Fruit fly (Drosophila melanogaster) whole organism, embryonic: ENCODE results near the gene Uba5.

Experiments used
- Atf-2 ChIP-seq: fragments of 200-800 bp; sonication (Bioruptor generic); optimal IDR thresholded peaks from 2 replicates; lab custom pipeline; 2016; ENCODE audit warnings: missing biosample characterization, missing genetic modification characterization
- CG12659 ChIP-seq: fragments of 200-800 bp; sonication (Bioruptor generic); optimal IDR thresholded peaks from 3 replicates; lab custom pipeline; 2017; ENCODE audit warnings: mild to moderate bottlenecking, missing biosample characterization, missing genetic modification reagents, missing genetic modification characterization
- CG12744 ChIP-seq: fragments of 200-800 bp; sonication (Bioruptor generic); optimal IDR thresholded peaks from 2 replicates; lab custom pipeline; 2016; ENCODE audit warnings: missing biosample characterization, missing genetic modification characterization
- CG13123 ChIP-seq: fragments of 200-800 bp; sonication (Bioruptor generic); optimal IDR thresholded peaks from 2 replicates; lab custom pipeline; 2016; ENCODE audit warnings: missing biosample characterization, missing genetic modification characterization
- CG13894 ChIP-seq: fragments of 200-800 bp; sonication (Bioruptor generic); optimal IDR thresholded peaks from 3 replicates; lab custom pipeline; 2018; ENCODE audit warnings: missing biosample characterization, mild to moderate bottlenecking, missing genetic modification characterization, moderate library complexity
- CG18619 ChIP-seq: fragments of 200-800 bp; sonication (Bioruptor generic); optimal IDR thresholded peaks from 3 replicates; lab custom pipeline; 2017; ENCODE audit warnings: missing biosample characterization, mild to moderate bottlenecking, missing genetic modification characterization
- CG30020 ChIP-seq: fragments of 200-800 bp; optimal IDR thresholded peaks from 2 replicates; lab custom pipeline; 2019; ENCODE audit warnings: missing biosample characterization, mild to moderate bottlenecking, missing genetic modification characterization, moderate library complexity
- CG3065 ChIP-seq: fragments of 200-800 bp; sonication (Bioruptor generic); optimal IDR thresholded peaks from 2 replicates; lab custom pipeline; 2016; ENCODE audit warnings: missing biosample characterization, missing genetic modification characterization
- CG34376 ChIP-seq: fragments of 200-800 bp; sonication (Bioruptor generic); optimal IDR thresholded peaks from 2 replicates; lab custom pipeline; 2018; ENCODE audit warnings: missing biosample characterization, mild to moderate bottlenecking, missing genetic modification characterization
- CG3838 ChIP-seq: fragments of 200-800 bp; sonication (Bioruptor generic); optimal IDR thresholded peaks from 3 replicates; lab custom pipeline; 2016; ENCODE audit warnings: missing biosample characterization, missing genetic modification characterization
- CG5953 ChIP-seq: fragments of 200-800 bp; sonication (Bioruptor generic); IDR thresholded peaks from 2 replicates; pipeline ENCODE4 v1.3.6; 2022; ENCODE audit warnings: missing biosample characterization, missing genetic modification characterization
- CG7987 ChIP-seq: fragments of 200-800 bp; sonication (Bioruptor generic); optimal IDR thresholded peaks from 2 replicates; lab custom pipeline; 2018; ENCODE audit warnings: missing biosample characterization, mild to moderate bottlenecking, missing genetic modification characterization, moderate library complexity
- CG8359 ChIP-seq: fragments of 200-800 bp; sonication (Bioruptor generic); optimal IDR thresholded peaks from 2 replicates; lab custom pipeline; 2017; ENCODE audit warnings: missing biosample characterization, mild to moderate bottlenecking, missing genetic modification characterization, borderline replicate concordance
- CG9609 ChIP-seq: fragments of 200-800 bp; sonication (Bioruptor generic); optimal IDR thresholded peaks from 3 replicates; lab custom pipeline; 2016; ENCODE audit warnings: missing biosample characterization, missing genetic modification characterization
- CG9876 ChIP-seq: fragments of 200-800 bp; sonication (Bioruptor generic); optimal IDR thresholded peaks from 2 replicates; lab custom pipeline; 2016; ENCODE audit warnings: missing biosample characterization, missing genetic modification characterization
- CkIIα-i1 ChIP-seq: fragments of 200-800 bp; sonication (Bioruptor generic); IDR thresholded peaks from 2 replicates; pipeline ENCODE4 v1.3.6; 2022; ENCODE audit warnings: missing biosample characterization, missing genetic modification characterization
- CoRest ChIP-seq: fragments of 200-800 bp; sonication (Bioruptor generic); optimal IDR thresholded peaks from 3 replicates; lab custom pipeline; 2018; ENCODE audit warnings: missing biosample characterization, mild to moderate bottlenecking, missing genetic modification characterization, moderate library complexity
- Dfd ChIP-seq, 2 experiments: fragments of >200 bp; optimal IDR thresholded peaks; 2 replicates each; lab custom pipeline; 2017; ENCODE audit warnings: missing biosample characterization in 2 of 2, missing genetic modification characterization in 2 of 2
- Dp ChIP-seq: fragments of 200-800 bp; sonication (Bioruptor generic); optimal IDR thresholded peaks from 2 replicates; lab custom pipeline; 2018; ENCODE audit warnings: missing biosample characterization, mild to moderate bottlenecking, missing genetic modification characterization, moderate library complexity
- Ets97D ChIP-seq: fragments of 200-800 bp; sonication (Bioruptor generic); optimal IDR thresholded peaks from 3 replicates; lab custom pipeline; 2016; ENCODE audit warnings: missing biosample characterization, missing genetic modification characterization
- Hmr ChIP-seq: fragments of 200-800 bp; sonication (Bioruptor generic); optimal IDR thresholded peaks from 3 replicates; lab custom pipeline; 2017; ENCODE audit warnings: mild to moderate bottlenecking, missing biosample characterization, missing genetic modification reagents, missing genetic modification characterization
- Hr3 ChIP-seq: fragments of 200-800 bp; sonication (Bioruptor generic); optimal IDR thresholded peaks from 3 replicates; lab custom pipeline; 2016; ENCODE audit warnings: missing biosample characterization, missing genetic modification characterization
- MBD-R2 ChIP-seq: fragments of 200-800 bp; sonication (Bioruptor generic); IDR thresholded peaks from 2 replicates; pipeline ENCODE4 v1.3.6; 2022; ENCODE audit warnings: missing biosample characterization, missing genetic modification characterization
- Nf-YB ChIP-seq: fragments of 200-800 bp; sonication (Bioruptor generic); optimal IDR thresholded peaks from 3 replicates; lab custom pipeline; 2019; ENCODE audit warnings: missing biosample characterization, mild to moderate bottlenecking, missing genetic modification characterization, moderate library complexity
- PHDP ChIP-seq: fragments of 200-800 bp; sonication (Bioruptor generic); optimal IDR thresholded peaks from 3 replicates; lab custom pipeline; 2018; ENCODE audit warnings: missing biosample characterization, mild to moderate bottlenecking, missing genetic modification characterization, moderate library complexity
- Usf ChIP-seq: fragments of 200-800 bp; sonication (Bioruptor generic); optimal IDR thresholded peaks from 2 replicates; lab custom pipeline; 2017; ENCODE audit warnings: missing genotype, missing biosample characterization, missing genetic modification characterization
- Xrp1 ChIP-seq: fragments of 200-800 bp; sonication (Bioruptor generic); IDR thresholded peaks from 2 replicates; pipeline ENCODE4 v1.3.6; 2022; ENCODE audit warnings: missing biosample characterization, missing genetic modification characterization
- abd-A ChIP-seq: fragments of 200-800 bp; sonication (Bioruptor generic); optimal IDR thresholded peaks from 3 replicates; lab custom pipeline; 2019; ENCODE audit warnings: missing biosample characterization, mild to moderate bottlenecking, missing genetic modification characterization, moderate library complexity
- ap ChIP-seq: fragments of 200-800 bp; sonication (Bioruptor generic); IDR thresholded peaks from 2 replicates; pipeline ENCODE4 v1.3.6; 2022; ENCODE audit warnings: missing biosample characterization, missing genetic modification characterization
- btn ChIP-seq: fragments of 200-800 bp; sonication (Bioruptor generic); optimal IDR thresholded peaks from 2 replicates; lab custom pipeline; 2016; ENCODE audit warnings: missing biosample characterization, missing genetic modification characterization
- chn ChIP-seq: fragments of 200-800 bp; sonication (Bioruptor generic); optimal IDR thresholded peaks from 2 replicates; lab custom pipeline; 2016; ENCODE audit warnings: missing biosample characterization, missing genetic modification characterization
- crp ChIP-seq, 2 experiments: fragments of 200-800 bp; sonication (Bioruptor generic); optimal IDR thresholded peaks; 2 replicates in 1 of 2; 3 replicates in 1 of 2; lab custom pipeline; 2017; ENCODE audit warnings: missing biosample characterization in 2 of 2, missing genetic modification characterization in 2 of 2, mild to moderate bottlenecking in 1 of 2, moderate library complexity in 1 of 2
- da ChIP-seq: fragments of 200-800 bp; sonication (Bioruptor generic); optimal IDR thresholded peaks from 2 replicates; lab custom pipeline; 2016; ENCODE audit warnings: missing biosample characterization, missing genetic modification characterization
- dan ChIP-seq: fragments of 200-800 bp; sonication (Bioruptor generic); IDR thresholded peaks from 2 replicates; pipeline ENCODE4 v1.3.6; 2022; ENCODE audit warnings: missing biosample characterization, missing genetic modification characterization
- danr ChIP-seq: fragments of 200-800 bp; sonication (Bioruptor generic); IDR thresholded peaks from 2 replicates; pipeline ENCODE4 v1.3.6; 2022; ENCODE audit warnings: missing biosample characterization, missing genetic modification characterization
- dimm ChIP-seq: fragments of 200-800 bp; sonication (Bioruptor generic); IDR thresholded peaks from 2 replicates; pipeline ENCODE4 v1.3.6; 2022; ENCODE audit warnings: missing biosample characterization, missing genetic modification characterization
- dm ChIP-seq: fragments of 200-800 bp; sonication (Bioruptor generic); optimal IDR thresholded peaks from 3 replicates; lab custom pipeline; 2016; ENCODE audit warnings: missing biosample characterization, missing genetic modification characterization
- dmrt11E ChIP-seq: fragments of 200-800 bp; sonication (Bioruptor generic); optimal IDR thresholded peaks from 3 replicates; lab custom pipeline; 2018; ENCODE audit warnings: missing biosample characterization, mild to moderate bottlenecking, missing genetic modification characterization, moderate library complexity
- dmrt99B ChIP-seq: fragments of 200-800 bp; sonication (Bioruptor generic); optimal IDR thresholded peaks from 2 replicates; lab custom pipeline; 2018; ENCODE audit warnings: missing biosample characterization, mild to moderate bottlenecking, missing genetic modification characterization, moderate library complexity
- fd96Cb ChIP-seq: fragments of 200-800 bp; sonication (Bioruptor generic); optimal IDR thresholded peaks from 2 replicates; lab custom pipeline; 2018; ENCODE audit warnings: missing biosample characterization, mild to moderate bottlenecking, missing genetic modification characterization, moderate library complexity
- fru ChIP-seq: fragments of >200 bp; optimal IDR thresholded peaks from 2 replicates; lab custom pipeline; 2017
- her ChIP-seq: fragments of 200-800 bp; sonication (Bioruptor generic); optimal IDR thresholded peaks from 2 replicates; lab custom pipeline; 2016; ENCODE audit warnings: missing biosample characterization, missing genetic modification characterization
- mld ChIP-seq: fragments of 200-800 bp; sonication (Bioruptor generic); IDR thresholded peaks from 3 replicates; pipeline ENCODE4 v1.3.6; 2022; ENCODE audit warnings: missing biosample characterization, missing genetic modification characterization; ENCODE audit not compliant: partially characterized antibody
- pb ChIP-seq: fragments of 200-800 bp; sonication (Bioruptor generic); optimal IDR thresholded peaks from 3 replicates; lab custom pipeline; 2016; ENCODE audit warnings: missing biosample characterization, missing genetic modification characterization
- pum ChIP-seq: fragments of 200-800 bp; sonication (Bioruptor generic); optimal IDR thresholded peaks from 2 replicates; lab custom pipeline; 2016; ENCODE audit warnings: missing biosample characterization, missing genetic modification characterization
- scrt ChIP-seq: fragments of 200-800 bp; sonication (Bioruptor generic); optimal IDR thresholded peaks from 2 replicates; lab custom pipeline; 2018; ENCODE audit warnings: missing biosample characterization, mild to moderate bottlenecking, missing genetic modification characterization, moderate library complexity
- sima ChIP-seq: fragments of 200-800 bp; sonication (Bioruptor generic); optimal IDR thresholded peaks from 2 replicates; lab custom pipeline; 2016; ENCODE audit warnings: missing biosample characterization, missing genetic modification characterization
- slou ChIP-seq: fragments of 200-800 bp; sonication (Bioruptor generic); optimal IDR thresholded peaks from 3 replicates; lab custom pipeline; 2016; ENCODE audit warnings: missing biosample characterization, missing genetic modification characterization
- stc ChIP-seq: fragments of 200-800 bp; sonication (Bioruptor generic); IDR thresholded peaks from 2 replicates; pipeline ENCODE4 v1.3.6; 2022; ENCODE audit warnings: missing biosample characterization, missing genetic modification characterization
- ttk ChIP-seq: fragments of 200-800 bp; sonication (Bioruptor generic); IDR thresholded peaks from 2 replicates; pipeline ENCODE4 v2.1.2; 2022; ENCODE audit warnings: missing biosample characterization, missing genetic modification characterization
- vfl ChIP-seq: fragments of 200-800 bp; sonication (Bioruptor generic); optimal IDR thresholded peaks from 2 replicates; lab custom pipeline; 2016; ENCODE audit warnings: missing biosample characterization, missing genetic modification characterization

Gene Uba5

dm6 chrX:11446792-11447405 lies 36.4 kb upstream of the Uba5 start (continued):
- TF ChIP-seq ap (GFP tag; lab: Robert Waterston, UW) (peak; percentile 63), CG34376 (peak; percentile 61), pum (GFP tag; lab: Kevin White, UChicago) (no peak), CG13894 (tag; lab: Kevin White, UChicago) (peak; percentile 86), CG18619 (GFP tag; lab: Kevin White, UChicago) (peak; percentile 78), Ets97D (GFP tag; lab: Kevin White, UChicago) (peak; percentile 38), Dfd (GFP tag; optimal IDR thresholded peaks at IDR 0.05; lab: Kevin White, UChicago) (no peak), Usf (GFP tag; lab: Kevin White, UChicago) (peak; percentile 73), dan (GFP tag; lab: Robert Waterston, UW) (no peak), CG9609 (GFP tag; lab: Kevin White, UChicago) (peak; percentile 84), Dp (no peak), Hmr (GFP tag; lab: Kevin White, UChicago) (peak; percentile 87), MBD-R2 (GFP tag; lab: Robert Waterston, UW) (peak; percentile 62; the same call in 1 of the 2 replicates), vfl (GFP tag; lab: Kevin White, UChicago) (peak; percentile 54), slou (GFP tag; lab: Kevin White, UChicago) (peak; percentile 53), Nf-YB (GFP tag; lab: Kevin White, UChicago) (peak; percentile 2), CG13123 (GFP tag; lab: Kevin White, UChicago) (peak; percentile 31), da (GFP tag; lab: Kevin White, UChicago) (peak; percentile 14), scrt (GFP tag; lab: Kevin White, UChicago) (peak; percentile 80), CG12744 (GFP tag; lab: Kevin White, UChicago) (peak; percentile 57), mld (GFP tag; lab: Robert Waterston, UW) (no peak), fd96Cb (tag; lab: Kevin White, UChicago) (peak; percentile 60), stc (peak; percentile 73), ttk (GFP tag; lab: Robert Waterston, UW) (peak; percentile 46; the same call in 1 of the 2 replicates), dmrt99B (tag; lab: Kevin White, UChicago) (peak; percentile 68), CG3838 (GFP tag; lab: Kevin White, UChicago) (no peak), CG12659 (GFP tag; lab: Kevin White, UChicago) (peak; percentile 84), CG8359 (GFP tag; lab: Kevin White, UChicago) (no peak), CG9876 (peak; percentile 65), Atf-2 (GFP tag; lab: Kevin White, UChicago) (peak; percentile 57), CG30020 (tag; lab: Kevin White, UChicago) (no peak), dmrt11E (tag; lab: Kevin White, UChicago) (no peak), dimm (GFP tag; lab: Robert Waterston, UW) (no peak), CkIIα-i1 (peak; percentile 49; the same call in 1 of the 2 replicates), danr (peak; percentile 51), pb (GFP tag; lab: Kevin White, UChicago) (peak; percentile 63), CG3065 (GFP tag; lab: Kevin White, UChicago) (peak; percentile 3), Hr3 (GFP tag; lab: Kevin White, UChicago) (peak; percentile 41), crp (GFP tag; optimal IDR thresholded peaks at IDR 0.05; lab: Kevin White, UChicago) (no peak), sima (GFP tag; lab: Kevin White, UChicago) (no peak), PHDP (peak; percentile 82), abd-A (peak; percentile 45), Xrp1 (GFP tag; lab: Robert Waterston, UW) (peak; percentile 61), CG7987 (peak; percentile 20), her (GFP tag; lab: Kevin White, UChicago) (peak; percentile 80), fru (no peak), chn (GFP tag; lab: Kevin White, UChicago) (peak; percentile 47), dm (GFP tag; lab: Kevin White, UChicago) (peak; percentile 12), CG5953 (GFP tag; lab: Robert Waterston, UW) (peak; percentile 61; the same call in 1 of the 2 replicates), CoRest (tag; lab: Kevin White, UChicago) (peak; percentile 78), btn (GFP tag; lab: Kevin White, UChicago) (peak; percentile 23)
